Worm (Caenorhabditis elegans) whole organism, L1 larva: ENCODE measurements around the gene nspg-5.

Experiments used
- ceh-82 ChIP-seq, 3 experiments: fragments of 150-350 bp in 1 of 3; sonication (generic microtip) in 2 of 3; optimal IDR thresholded peaks; 2 replicates each; lab custom pipeline; 2014 to 2017; ENCODE audit warnings: missing biosample characterization in 3 of 3, missing genetic modification characterization in 3 of 3
- egl-27 ChIP-seq, 2 experiments: fragments of 150-350 bp in 1 of 2; sonication (generic microtip); optimal IDR thresholded peaks; 3 replicates each; lab custom pipeline; 2017 to 2018; ENCODE audit warnings: missing biosample characterization in 2 of 2, missing genetic modification characterization in 2 of 2, missing genetic modification reagents in 2 of 2
- elt-3 ChIP-seq, 6 experiments: fragments of 150-350 bp in 1 of 6; sonication (generic microtip); optimal IDR thresholded peaks; 2 replicates each; lab custom pipeline; 2017 to 2018; ENCODE audit warnings: missing biosample characterization in 6 of 6, missing genetic modification characterization in 6 of 6, inconsistent platforms in 1 of 6
- grh-1 ChIP-seq: fragments of 200-800 bp; sonication (Bioruptor generic); IDR thresholded peaks from 2 replicates; pipeline ENCODE4 v1.3.6; 2022; ENCODE audit warnings: missing genetic modification reagents, missing genetic modification characterization, missing compliant biosample characterization
- nhr-85 ChIP-seq: sonication (generic microtip); peaks from one replicate; lab custom pipeline; 2016; ENCODE audit warnings: missing genetic modification characterization, inconsistent platforms, missing compliant biosample characterization
- pqm-1 ChIP-seq: sonication (generic microtip); optimal IDR thresholded peaks from 3 replicates; lab custom pipeline; 2017; ENCODE audit warnings: missing biosample characterization, missing genetic modification characterization
- snu-23 ChIP-seq: sonication (generic microtip); optimal IDR thresholded peaks from 2 replicates; lab custom pipeline; 2016; ENCODE audit warnings: missing genetic modification characterization, missing compliant biosample characterization
- tbx-2 ChIP-seq: sonication (generic microtip); optimal IDR thresholded peaks from 2 replicates; lab custom pipeline; 2016; ENCODE audit warnings: missing genetic modification characterization, missing compliant biosample characterization

DNA sequence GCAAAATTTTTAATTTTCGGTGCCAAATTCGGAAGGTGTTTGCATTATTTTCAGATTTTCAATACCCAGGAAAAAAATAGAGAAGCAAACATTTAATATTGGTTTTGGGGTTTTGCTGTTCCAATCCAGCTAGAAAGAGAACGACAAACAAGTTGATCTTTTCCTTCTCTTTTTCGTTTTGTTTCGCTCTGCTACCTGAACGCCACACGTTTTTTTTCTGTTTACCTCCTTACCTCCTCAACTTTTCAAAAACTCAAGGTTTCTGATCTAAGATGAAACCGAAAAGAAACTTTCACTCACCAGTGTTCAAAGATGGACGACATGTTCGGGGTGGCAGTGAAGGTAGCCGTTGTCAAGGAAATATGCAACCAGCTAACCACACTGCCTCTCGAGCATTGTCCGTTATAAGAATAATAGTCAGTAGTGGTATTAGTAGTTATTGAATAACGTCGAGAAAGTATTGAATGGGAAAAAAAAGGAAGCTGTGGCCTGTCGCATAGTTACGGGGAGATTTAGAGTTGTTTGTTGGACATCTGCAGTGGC is 12.3 kb upstream of the nspg-5 start:
- TF ChIP-seq pqm-1 (tag; lab: Kevin White, UChicago) (no peak), elt-3 (tag; optimal IDR thresholded peaks at IDR 0.05; lab: Kevin White, UChicago) (no peak), snu-23 (GFP tag; lab: Kevin White, UChicago) (no peak), grh-1 (GFP tag; lab: Robert Waterston, UW) (no peak), nhr-85 (tag; lab: Kevin White, UChicago) (no peak), tbx-2 (tag; lab: Kevin White, UChicago) (no peak), egl-27 (tag; optimal IDR thresholded peaks at IDR 0.05; lab: Kevin White, UChicago) (no peak), ceh-82 (tag; optimal IDR thresholded peaks at IDR 0.05; lab: Kevin White, UChicago) (no peak)
